Fruit fly (Drosophila melanogaster) whole organism, embryonic: Measurements from ENCODE around the gene CG10333.

Experiments used
- Abd-B ChIP-seq: fragments of 200-800 bp; sonication (Bioruptor generic); optimal IDR thresholded peaks from 2 replicates; lab custom pipeline; 2018; ENCODE audit warnings: missing biosample characterization, mild to moderate bottlenecking, missing genetic modification characterization, moderate library complexity
- Atf3 ChIP-seq: fragments of 200-800 bp; sonication (Bioruptor generic); optimal IDR thresholded peaks from 3 replicates; lab custom pipeline; 2016; ENCODE audit warnings: missing biosample characterization, missing genetic modification characterization
- BEAF-32 ChIP-seq: fragments of 200-800 bp; sonication (Bioruptor generic); optimal IDR thresholded peaks from 3 replicates; lab custom pipeline; 2017; ENCODE audit warnings: missing biosample characterization, missing genetic modification characterization, mild to moderate bottlenecking, moderate library complexity, missing genetic modification reagents
- CG10147 ChIP-seq: fragments of 200-800 bp; sonication (Bioruptor generic); optimal IDR thresholded peaks from 2 replicates; lab custom pipeline; 2019; ENCODE audit warnings: missing biosample characterization, mild to moderate bottlenecking, missing genetic modification characterization, moderate library complexity
- CG10366 ChIP-seq: fragments of 200-800 bp; sonication (Bioruptor generic); IDR thresholded peaks from 2 replicates; pipeline ENCODE4 v1.3.6; 2022; ENCODE audit warnings: missing biosample characterization, missing genetic modification characterization
- CG10654 ChIP-seq: fragments of 200-800 bp; sonication (Bioruptor generic); optimal IDR thresholded peaks from 2 replicates; lab custom pipeline; 2016; ENCODE audit warnings: missing biosample characterization, missing genetic modification characterization
- CG12104 ChIP-seq: fragments of 200-800 bp; sonication (Bioruptor generic); optimal IDR thresholded peaks from 3 replicates; lab custom pipeline; 2016; ENCODE audit warnings: missing biosample characterization, missing genetic modification characterization
- CG12391 ChIP-seq: fragments of 200-800 bp; sonication (Bioruptor generic); optimal IDR thresholded peaks from 3 replicates; lab custom pipeline; 2018; ENCODE audit warnings: missing biosample characterization, mild to moderate bottlenecking, missing genetic modification characterization, moderate library complexity
- CG12744 ChIP-seq: fragments of 200-800 bp; sonication (Bioruptor generic); optimal IDR thresholded peaks from 2 replicates; lab custom pipeline; 2016; ENCODE audit warnings: missing biosample characterization, missing genetic modification characterization
- CG14860 ChIP-seq: fragments of 200-800 bp; sonication (Bioruptor generic); IDR thresholded peaks from 3 replicates; pipeline ENCODE4 v1.3.6; 2022; ENCODE audit warnings: missing biosample characterization, missing genetic modification characterization; ENCODE audit not compliant: partially characterized antibody
- CG16863 ChIP-seq: fragments of 200-800 bp; sonication (Bioruptor generic); optimal IDR thresholded peaks from 3 replicates; lab custom pipeline; 2016; ENCODE audit warnings: missing biosample characterization, missing genetic modification characterization
- CG17328 ChIP-seq: fragments of 200-800 bp; sonication (Bioruptor generic); IDR thresholded peaks from 2 replicates; pipeline ENCODE4 v1.3.6; 2022; ENCODE audit warnings: missing biosample characterization, missing genetic modification characterization
- CG17385 ChIP-seq: fragments of 200-800 bp; sonication (Bioruptor generic); optimal IDR thresholded peaks from 3 replicates; lab custom pipeline; 2018; ENCODE audit warnings: missing biosample characterization, mild to moderate bottlenecking, missing genetic modification characterization
- CG17568 ChIP-seq: fragments of 200-800 bp; sonication (Bioruptor generic); optimal IDR thresholded peaks from 2 replicates; lab custom pipeline; 2018; ENCODE audit warnings: missing biosample characterization, mild to moderate bottlenecking, missing genetic modification characterization, moderate library complexity
- CG17802 ChIP-seq: fragments of 200-800 bp; sonication (Bioruptor generic); optimal IDR thresholded peaks from 2 replicates; lab custom pipeline; 2018; ENCODE audit warnings: missing biosample characterization, mild to moderate bottlenecking, missing genetic modification characterization, moderate library complexity
- CG1792 ChIP-seq: fragments of 200-800 bp; sonication (Bioruptor generic); optimal IDR thresholded peaks from 2 replicates; lab custom pipeline; 2016; ENCODE audit warnings: missing biosample characterization, missing genetic modification characterization
- CG18764 ChIP-seq: fragments of 200-800 bp; sonication (Bioruptor generic); optimal IDR thresholded peaks from 3 replicates; lab custom pipeline; 2016; ENCODE audit warnings: missing biosample characterization, missing genetic modification characterization
- CG32532 ChIP-seq: fragments of 200-800 bp; sonication (Bioruptor generic); IDR thresholded peaks from 2 replicates; pipeline ENCODE4 v1.3.6; 2022; ENCODE audit warnings: missing biosample characterization, missing genetic modification characterization
- CG34376 ChIP-seq: fragments of 200-800 bp; sonication (Bioruptor generic); optimal IDR thresholded peaks from 2 replicates; lab custom pipeline; 2018; ENCODE audit warnings: missing biosample characterization, mild to moderate bottlenecking, missing genetic modification characterization
- CG4707 ChIP-seq: fragments of 200-800 bp; sonication (Bioruptor generic); optimal IDR thresholded peaks from 2 replicates; lab custom pipeline; 2018; ENCODE audit warnings: missing biosample characterization, mild to moderate bottlenecking, missing genetic modification characterization, moderate library complexity
- CG4730 ChIP-seq: fragments of 200-800 bp; sonication (Bioruptor generic); IDR thresholded peaks from 2 replicates; pipeline ENCODE4 v1.3.6; 2022; ENCODE audit warnings: missing biosample characterization, missing genetic modification characterization
- CG5953 ChIP-seq: fragments of 200-800 bp; sonication (Bioruptor generic); IDR thresholded peaks from 2 replicates; pipeline ENCODE4 v1.3.6; 2022; ENCODE audit warnings: missing biosample characterization, missing genetic modification characterization
- CG7745 ChIP-seq: fragments of 200-800 bp; sonication (Bioruptor generic); optimal IDR thresholded peaks from 2 replicates; lab custom pipeline; 2018; ENCODE audit warnings: missing biosample characterization, mild to moderate bottlenecking, missing genetic modification characterization, moderate library complexity
- CG7839 ChIP-seq: fragments of 200-800 bp; sonication (Bioruptor generic); optimal IDR thresholded peaks from 3 replicates; lab custom pipeline; 2018; ENCODE audit warnings: missing biosample characterization, mild to moderate bottlenecking, missing genetic modification characterization, moderate library complexity
- Dek ChIP-seq: fragments of 200-800 bp; sonication (Bioruptor generic); optimal IDR thresholded peaks from 3 replicates; lab custom pipeline; 2019; ENCODE audit warnings: missing biosample characterization, mild to moderate bottlenecking, missing genetic modification characterization, moderate library complexity
- Ets97D ChIP-seq: fragments of 200-800 bp; sonication (Bioruptor generic); optimal IDR thresholded peaks from 3 replicates; lab custom pipeline; 2016; ENCODE audit warnings: missing biosample characterization, missing genetic modification characterization
- Gsc ChIP-seq: fragments of 200-800 bp; sonication (Bioruptor generic); IDR thresholded peaks from 2 replicates; pipeline ENCODE4 v1.3.6; 2022; ENCODE audit warnings: missing biosample characterization, missing genetic modification characterization
- HLH4C ChIP-seq: fragments of 200-800 bp; sonication (Bioruptor generic); IDR thresholded peaks from 3 replicates; pipeline ENCODE4 v1.3.6; 2022; ENCODE audit warnings: missing biosample characterization, missing genetic modification characterization; ENCODE audit not compliant: partially characterized antibody
- Hand ChIP-seq: fragments of 200-800 bp; sonication (Bioruptor generic); optimal IDR thresholded peaks from 2 replicates; lab custom pipeline; 2017; ENCODE audit warnings: mild to moderate bottlenecking, missing biosample characterization, missing genetic modification reagents, missing genetic modification characterization
- TFAM ChIP-seq: fragments of 200-800 bp; sonication (Bioruptor generic); optimal IDR thresholded peaks from 2 replicates; lab custom pipeline; 2017; ENCODE audit warnings: missing biosample characterization, missing genetic modification characterization, inconsistent platforms
- Tbp ChIP-seq: fragments of >200 bp; optimal IDR thresholded peaks from 2 replicates; lab custom pipeline; 2018; ENCODE audit warnings: missing biosample characterization, missing genetic modification characterization
- ac ChIP-seq: fragments of 200-800 bp; sonication (Bioruptor generic); optimal IDR thresholded peaks from 3 replicates; lab custom pipeline; 2017; ENCODE audit warnings: missing biosample characterization, mild to moderate bottlenecking, missing genetic modification characterization
- amos ChIP-seq: fragments of 200-800 bp; sonication (Bioruptor generic); IDR thresholded peaks from 2 replicates; pipeline ENCODE4 v1.3.6; 2022; ENCODE audit warnings: missing biosample characterization, missing genetic modification characterization; ENCODE audit not compliant: partially characterized antibody
- cato ChIP-seq: fragments of 200-800 bp; sonication (Bioruptor generic); optimal IDR thresholded peaks from 2 replicates; lab custom pipeline; 2016; ENCODE audit warnings: missing biosample characterization, missing genetic modification characterization, borderline replicate concordance
- dm ChIP-seq: fragments of 200-800 bp; sonication (Bioruptor generic); optimal IDR thresholded peaks from 3 replicates; lab custom pipeline; 2016; ENCODE audit warnings: missing biosample characterization, missing genetic modification characterization
- dpn ChIP-seq, 2 experiments: fragments of 200-800 bp; sonication (Bioruptor generic); optimal IDR thresholded peaks; 3 replicates each; lab custom pipeline; 2016; ENCODE audit warnings: missing biosample characterization in 2 of 2, missing genetic modification characterization in 2 of 2
- exex ChIP-seq: fragments of 200-800 bp; sonication (Bioruptor generic); optimal IDR thresholded peaks from 4 replicates; lab custom pipeline; 2018; ENCODE audit warnings: missing biosample characterization, mild to moderate bottlenecking, missing genetic modification characterization, moderate library complexity
- hkb ChIP-seq, 2 experiments: fragments of 200-800 bp in 1 of 2; fragments of >200 bp in 1 of 2; sonication (Bioruptor generic) in 1 of 2; IDR thresholded peaks in 1 of 2; optimal IDR thresholded peaks in 1 of 2; 2 replicates each; pipeline versions ENCODE4 v1.3.6 to Lab custom; 2017 to 2022; ENCODE audit warnings: missing biosample characterization in 1 of 2, missing genetic modification characterization in 1 of 2
- insv ChIP-seq, 2 experiments: fragments of 200-800 bp; sonication (Bioruptor generic); optimal IDR thresholded peaks; 3 replicates each; lab custom pipeline; 2016 to 2018; ENCODE audit warnings: missing biosample characterization in 2 of 2, missing genetic modification characterization in 2 of 2
- ken ChIP-seq: fragments of 200-800 bp; sonication (Bioruptor generic); IDR thresholded peaks from 3 replicates; pipeline ENCODE4 v1.3.6; 2022; ENCODE audit warnings: missing biosample characterization, missing genetic modification characterization
- nerfin-1 ChIP-seq: fragments of 200-800 bp; sonication (Bioruptor generic); optimal IDR thresholded peaks from 3 replicates; lab custom pipeline; 2019; ENCODE audit warnings: missing biosample characterization, mild to moderate bottlenecking, missing genetic modification characterization, moderate library complexity
- oc ChIP-seq: fragments of 200-800 bp; sonication (Bioruptor generic); optimal IDR thresholded peaks from 2 replicates; lab custom pipeline; 2018; ENCODE audit warnings: missing biosample characterization, mild to moderate bottlenecking, missing genetic modification characterization, moderate library complexity
- odd ChIP-seq: fragments of 200-800 bp; sonication (Bioruptor generic); optimal IDR thresholded peaks from 2 replicates; lab custom pipeline; 2017; ENCODE audit warnings: missing biosample characterization, mild to moderate bottlenecking, missing genetic modification characterization
- pb ChIP-seq: fragments of 200-800 bp; sonication (Bioruptor generic); optimal IDR thresholded peaks from 3 replicates; lab custom pipeline; 2016; ENCODE audit warnings: missing biosample characterization, missing genetic modification characterization
- peb ChIP-seq: fragments of 200-800 bp; sonication (Bioruptor generic); IDR thresholded peaks from 2 replicates; pipeline ENCODE4 v1.3.6; 2022; ENCODE audit warnings: missing biosample characterization, missing genetic modification characterization
- psq ChIP-seq: fragments of 200-800 bp; sonication (Bioruptor generic); optimal IDR thresholded peaks from 2 replicates; lab custom pipeline; 2017; ENCODE audit warnings: missing biosample characterization, missing genetic modification characterization
- schlank ChIP-seq: fragments of 200-800 bp; sonication (Bioruptor generic); optimal IDR thresholded peaks from 2 replicates; lab custom pipeline; 2018; ENCODE audit warnings: missing biosample characterization, mild to moderate bottlenecking, missing genetic modification characterization
- ssp ChIP-seq: fragments of 200-800 bp; sonication (Bioruptor generic); IDR thresholded peaks from 2 replicates; pipeline ENCODE4 v1.3.6; 2022; ENCODE audit warnings: missing biosample characterization, missing genetic modification characterization
- trh ChIP-seq: fragments of 200-800 bp; sonication (Bioruptor generic); optimal IDR thresholded peaks from 2 replicates; lab custom pipeline; 2016; ENCODE audit warnings: missing biosample characterization, missing genetic modification characterization
- vnd ChIP-seq: fragments of 200-800 bp; sonication (Bioruptor generic); IDR thresholded peaks from 3 replicates; pipeline ENCODE4 v1.3.6; 2022; ENCODE audit warnings: missing biosample characterization, missing genetic modification characterization; ENCODE audit not compliant: partially characterized antibody
- zen ChIP-seq: fragments of 200-800 bp; sonication (Bioruptor generic); optimal IDR thresholded peaks from 3 replicates; lab custom pipeline; 2018; ENCODE audit warnings: missing biosample characterization, mild to moderate bottlenecking, missing genetic modification characterization, moderate library complexity

The CG10333 gene

DNA sequence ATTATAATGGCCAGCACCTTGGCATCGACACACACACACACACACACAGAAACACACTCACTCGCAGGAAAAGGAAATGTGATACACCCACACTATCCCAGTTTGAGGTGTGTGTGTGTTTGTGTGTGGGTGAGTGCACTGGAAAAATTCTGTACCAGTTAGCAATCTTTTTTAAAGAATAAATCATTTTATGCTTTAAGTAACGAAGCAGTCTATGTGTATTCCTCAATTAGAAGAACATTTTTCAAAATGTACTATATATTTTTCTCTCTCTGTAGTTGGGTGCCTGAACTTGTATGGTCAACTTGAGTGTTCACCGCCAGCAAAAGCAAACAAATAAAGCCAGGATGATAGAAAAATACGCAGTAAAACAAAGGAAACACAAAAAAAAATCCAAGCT is 22.0 kb upstream of the CG10333 start (continued):
- TF ChIP-seq cato (GFP tag; lab: Kevin White, UChicago) (no peak), schlank (no peak), CG7839 (tag; lab: Kevin White, UChicago) (no peak), exex (tag; lab: Kevin White, UChicago) (no peak), peb (GFP tag; lab: Robert Waterston, UW) (no peak), CG12104 (GFP tag; lab: Kevin White, UChicago) (no peak), CG17802 (tag; lab: Kevin White, UChicago) (no peak), CG4730 (GFP tag; lab: Robert Waterston, UW) (no peak), CG1792 (GFP tag; lab: Kevin White, UChicago) (no peak), nerfin-1 (no peak), odd (GFP tag; lab: Kevin White, UChicago) (no peak), Hand (no peak), Ets97D (GFP tag; lab: Kevin White, UChicago) (no peak), oc (tag; lab: Kevin White, UChicago) (no peak), pb (GFP tag; lab: Kevin White, UChicago) (no peak), CG16863 (GFP tag; lab: Kevin White, UChicago) (no peak), Gsc (GFP tag; lab: Robert Waterston, UW) (no peak), ken (GFP tag; lab: Robert Waterston, UW) (no peak), CG12744 (GFP tag; lab: Kevin White, UChicago) (no peak), BEAF-32 (GFP tag; lab: Kevin White, UChicago) (no peak), hkb (optimal IDR thresholded peaks at IDR 0.05; lab: Kevin White, UChicago) (no peak), hkb (GFP tag; IDR thresholded peaks at IDR 0.05; lab: Robert Waterston, UW) (0 out of 2 replicates have a peak, but pooled peaks have one; percentile 19), CG32532 (GFP tag; lab: Robert Waterston, UW) (peak; percentile 64), vnd (GFP tag; lab: Robert Waterston, UW) (no peak), CG5953 (peak; percentile 61), dpn (GFP tag; optimal IDR thresholded peaks at IDR 0.05; lab: Kevin White, UChicago) (peak in 1 of 2 experiments; percentile 10), CG18764 (GFP tag; lab: Kevin White, UChicago) (no peak), amos (GFP tag; lab: Robert Waterston, UW) (no peak; the same call in 1 of the 2 replicates), CG10654 (GFP tag; lab: Kevin White, UChicago) (no peak), CG4707 (GFP tag; lab: Kevin White, UChicago) (no peak), insv (GFP tag; optimal IDR thresholded peaks at IDR 0.05; lab: Kevin White, UChicago) (no peak), CG12391 (peak; percentile 10), Abd-B (no peak), HLH4C (GFP tag; lab: Robert Waterston, UW) (no peak), CG10366 (GFP tag; lab: Robert Waterston, UW) (no peak), CG14860 (GFP tag; lab: Robert Waterston, UW) (no peak), CG17328 (no peak), zen (tag; lab: Kevin White, UChicago) (no peak), CG17568 (GFP tag; lab: Kevin White, UChicago) (no peak), psq (GFP tag; lab: Kevin White, UChicago) (no peak), ac (GFP tag; lab: Kevin White, UChicago) (no peak), trh (GFP tag; lab: Kevin White, UChicago) (no peak), ssp (GFP tag; lab: Robert Waterston, UW) (no peak), Tbp (GFP tag; lab: Kevin White, UChicago) (no peak), CG7745 (tag; lab: Kevin White, UChicago) (no peak), CG10147 (GFP tag; lab: Kevin White, UChicago) (no peak), TFAM (GFP tag; lab: Kevin White, UChicago) (no peak), Atf3 (no peak), dm (no peak), CG17385 (GFP tag; lab: Kevin White, UChicago) (no peak), Dek (no peak), CG34376 (GFP tag; lab: Kevin White, UChicago) (no peak)
